Fruit fly (Drosophila melanogaster) whole organism, embryonic: ENCODE measurements around the gene erm.

Source experiments
- ATbp ChIP-seq: fragments of 200-800 bp; sonication (Bioruptor generic); optimal IDR thresholded peaks from 2 replicates; lab custom pipeline; 2017; ENCODE audit warnings: missing biosample characterization, mild to moderate bottlenecking, missing genetic modification characterization, missing genetic modification reagents
- Bgb ChIP-seq: fragments of 200-800 bp; sonication (Bioruptor generic); IDR thresholded peaks from 2 replicates; pipeline ENCODE4 v1.3.6; 2022; ENCODE audit warnings: missing biosample characterization, missing genetic modification characterization; ENCODE audit not compliant: partially characterized antibody
- CG10267 ChIP-seq: fragments of 200-800 bp; sonication (Bioruptor generic); optimal IDR thresholded peaks from 2 replicates; lab custom pipeline; 2018; ENCODE audit warnings: missing biosample characterization, mild to moderate bottlenecking, missing genetic modification characterization, moderate library complexity
- CG10366 ChIP-seq: fragments of 200-800 bp; sonication (Bioruptor generic); IDR thresholded peaks from 2 replicates; pipeline ENCODE4 v1.3.6; 2022; ENCODE audit warnings: missing biosample characterization, missing genetic modification characterization
- CG11560 ChIP-seq: fragments of 200-800 bp; sonication (Bioruptor generic); IDR thresholded peaks from 3 replicates; pipeline ENCODE4 v1.3.6; 2022; ENCODE audit warnings: missing biosample characterization, missing genetic modification characterization
- CG12104 ChIP-seq: fragments of 200-800 bp; sonication (Bioruptor generic); optimal IDR thresholded peaks from 3 replicates; lab custom pipeline; 2016; ENCODE audit warnings: missing biosample characterization, missing genetic modification characterization
- CG14667 ChIP-seq: fragments of 200-800 bp; sonication (Bioruptor generic); IDR thresholded peaks from 2 replicates; pipeline ENCODE4 v1.3.6; 2022; ENCODE audit warnings: missing biosample characterization, missing genetic modification characterization
- CG14860 ChIP-seq: fragments of 200-800 bp; sonication (Bioruptor generic); IDR thresholded peaks from 3 replicates; pipeline ENCODE4 v1.3.6; 2022; ENCODE audit warnings: missing biosample characterization, missing genetic modification characterization; ENCODE audit not compliant: partially characterized antibody
- CG1529 ChIP-seq: fragments of 200-800 bp; sonication (Bioruptor generic); optimal IDR thresholded peaks from 3 replicates; lab custom pipeline; 2018; ENCODE audit warnings: missing biosample characterization, missing genetic modification characterization
- CG17802 ChIP-seq: fragments of 200-800 bp; sonication (Bioruptor generic); optimal IDR thresholded peaks from 2 replicates; lab custom pipeline; 2018; ENCODE audit warnings: missing biosample characterization, mild to moderate bottlenecking, missing genetic modification characterization, moderate library complexity
- CG18599 ChIP-seq: fragments of 200-800 bp; sonication (Bioruptor generic); optimal IDR thresholded peaks from 3 replicates; lab custom pipeline; 2017; ENCODE audit warnings: missing biosample characterization, missing genetic modification characterization, mild to moderate bottlenecking, moderate library complexity, missing genetic modification reagents
- CG32532 ChIP-seq: fragments of 200-800 bp; sonication (Bioruptor generic); IDR thresholded peaks from 2 replicates; pipeline ENCODE4 v1.3.6; 2022; ENCODE audit warnings: missing biosample characterization, missing genetic modification characterization
- CG34224 ChIP-seq: fragments of 200-800 bp; sonication (Bioruptor generic); IDR thresholded peaks from 3 replicates; pipeline ENCODE4 v1.3.6; 2022; ENCODE audit warnings: missing biosample characterization, missing genetic modification characterization; ENCODE audit not compliant: partially characterized antibody
- CG3847 ChIP-seq: fragments of 200-800 bp; sonication (Bioruptor generic); IDR thresholded peaks from 2 replicates; pipeline ENCODE4 v1.3.6; 2022; ENCODE audit warnings: missing biosample characterization, missing genetic modification characterization
- CG5245 ChIP-seq: fragments of 200-800 bp; sonication (Bioruptor generic); optimal IDR thresholded peaks from 3 replicates; lab custom pipeline; 2016; ENCODE audit warnings: missing biosample characterization, missing genetic modification characterization
- CG5953 ChIP-seq: fragments of 200-800 bp; sonication (Bioruptor generic); IDR thresholded peaks from 2 replicates; pipeline ENCODE4 v1.3.6; 2022; ENCODE audit warnings: missing biosample characterization, missing genetic modification characterization
- CG7745 ChIP-seq: fragments of 200-800 bp; sonication (Bioruptor generic); optimal IDR thresholded peaks from 2 replicates; lab custom pipeline; 2018; ENCODE audit warnings: missing biosample characterization, mild to moderate bottlenecking, missing genetic modification characterization, moderate library complexity
- Ets65A ChIP-seq: fragments of 200-800 bp; sonication (Bioruptor generic); peaks from one replicate; lab custom pipeline; 2016; ENCODE audit warnings: missing biosample characterization, missing genetic modification characterization
- Ets97D ChIP-seq: fragments of 200-800 bp; sonication (Bioruptor generic); optimal IDR thresholded peaks from 3 replicates; lab custom pipeline; 2016; ENCODE audit warnings: missing biosample characterization, missing genetic modification characterization
- H2.0 ChIP-seq: fragments of 200-800 bp; sonication (Bioruptor generic); IDR thresholded peaks from 2 replicates; pipeline ENCODE4 v1.3.6; 2022; ENCODE audit warnings: missing biosample characterization, missing genetic modification characterization
- Hsf ChIP-seq: fragments of 200-800 bp; sonication (Bioruptor generic); optimal IDR thresholded peaks from 3 replicates; lab custom pipeline; 2016; ENCODE audit warnings: missing biosample characterization, missing genetic modification characterization
- Lpt ChIP-seq: fragments of >200 bp; optimal IDR thresholded peaks from 2 replicates; lab custom pipeline; 2018; ENCODE audit warnings: missing biosample characterization, missing genetic modification characterization
- MBD-R2 ChIP-seq: fragments of 200-800 bp; sonication (Bioruptor generic); IDR thresholded peaks from 2 replicates; pipeline ENCODE4 v1.3.6; 2022; ENCODE audit warnings: missing biosample characterization, missing genetic modification characterization
- Med ChIP-seq: fragments of 200-800 bp; sonication (Bioruptor generic); peaks from one replicate; lab custom pipeline; 2016; ENCODE audit warnings: missing biosample characterization, missing genetic modification characterization, mild to moderate bottlenecking, inconsistent platforms, moderate library complexity
- Opbp ChIP-seq: fragments of 200-800 bp; sonication (Bioruptor generic); IDR thresholded peaks from 3 replicates; pipeline ENCODE4 v1.3.6; 2022; ENCODE audit warnings: missing biosample characterization, missing genetic modification characterization; ENCODE audit not compliant: partially characterized antibody
- Sin3A ChIP-seq: fragments of >200 bp; optimal IDR thresholded peaks from 2 replicates; lab custom pipeline; 2018
- Sry-δ ChIP-seq: fragments of 200-800 bp; sonication (Bioruptor generic); optimal IDR thresholded peaks from 2 replicates; lab custom pipeline; 2016; ENCODE audit warnings: missing biosample characterization, missing genetic modification characterization
- YL-1 ChIP-seq: fragments of 200-800 bp; sonication (Bioruptor generic); optimal IDR thresholded peaks from 3 replicates; lab custom pipeline; 2017; ENCODE audit warnings: missing biosample characterization, mild to moderate bottlenecking, missing genetic modification characterization
- ara ChIP-seq: fragments of 200-800 bp; sonication (Bioruptor generic); IDR thresholded peaks from 2 replicates; pipeline ENCODE4 v1.3.6; 2022; ENCODE audit warnings: missing biosample characterization, missing genetic modification characterization
- bbx ChIP-seq: fragments of 200-800 bp; sonication (Bioruptor generic); IDR thresholded peaks from 2 replicates; pipeline ENCODE4 v1.3.6; 2022; ENCODE audit warnings: missing biosample characterization, missing genetic modification characterization; ENCODE audit not compliant: partially characterized antibody
- bcd ChIP-seq: fragments of 200-800 bp; sonication (Bioruptor generic); optimal IDR thresholded peaks from 2 replicates; lab custom pipeline; 2017; ENCODE audit warnings: missing biosample characterization, mild to moderate bottlenecking, missing genetic modification characterization
- crol ChIP-seq: fragments of 200-800 bp; sonication (Bioruptor generic); IDR thresholded peaks from 2 replicates; pipeline ENCODE4 v1.3.6; 2022; ENCODE audit warnings: missing biosample characterization, missing genetic modification characterization
- disco-r ChIP-seq: fragments of 200-800 bp; sonication (Bioruptor generic); optimal IDR thresholded peaks from 2 replicates; lab custom pipeline; 2016; ENCODE audit warnings: missing biosample characterization, missing genetic modification characterization
- en ChIP-seq: fragments of 200-800 bp; sonication (Bioruptor generic); optimal IDR thresholded peaks from 2 replicates; lab custom pipeline; 2016; ENCODE audit warnings: missing biosample characterization, missing genetic modification characterization
- fu2 ChIP-seq: fragments of 200-800 bp; sonication (Bioruptor generic); optimal IDR thresholded peaks from 2 replicates; lab custom pipeline; 2016; ENCODE audit warnings: missing biosample characterization, missing genetic modification characterization
- insv ChIP-seq, 2 experiments: fragments of 200-800 bp; sonication (Bioruptor generic); optimal IDR thresholded peaks; 3 replicates each; lab custom pipeline; 2016 to 2018; ENCODE audit warnings: missing biosample characterization in 2 of 2, missing genetic modification characterization in 2 of 2
- jing ChIP-seq: fragments of 200-800 bp; sonication (Bioruptor generic); optimal IDR thresholded peaks from 2 replicates; lab custom pipeline; 2018; ENCODE audit warnings: missing biosample characterization, mild to moderate bottlenecking, missing genetic modification characterization
- ken ChIP-seq: fragments of 200-800 bp; sonication (Bioruptor generic); IDR thresholded peaks from 3 replicates; pipeline ENCODE4 v1.3.6; 2022; ENCODE audit warnings: missing biosample characterization, missing genetic modification characterization
- lilli ChIP-seq: fragments of 200-800 bp; sonication (Bioruptor generic); optimal IDR thresholded peaks from 3 replicates; lab custom pipeline; 2016; ENCODE audit warnings: missing biosample characterization, missing genetic modification characterization
- nmo ChIP-seq: fragments of 200-800 bp; sonication (Bioruptor generic); optimal IDR thresholded peaks from 2 replicates; lab custom pipeline; 2018; ENCODE audit warnings: missing biosample characterization, mild to moderate bottlenecking, missing genetic modification characterization, moderate library complexity
- odd ChIP-seq: fragments of 200-800 bp; sonication (Bioruptor generic); optimal IDR thresholded peaks from 2 replicates; lab custom pipeline; 2017; ENCODE audit warnings: missing biosample characterization, mild to moderate bottlenecking, missing genetic modification characterization
- otp ChIP-seq: fragments of 200-800 bp; sonication (Bioruptor generic); IDR thresholded peaks from 3 replicates; pipeline ENCODE4, ENCODE4 v1.3.6; 2022; ENCODE audit warnings: missing biosample characterization, missing genetic modification characterization
- pfk ChIP-seq: fragments of 200-800 bp; sonication (Bioruptor generic); optimal IDR thresholded peaks from 2 replicates; lab custom pipeline; 2018; ENCODE audit warnings: missing biosample characterization, mild to moderate bottlenecking, missing genetic modification characterization, moderate library complexity
- pho ChIP-seq: fragments of 200-800 bp; sonication (Bioruptor generic); optimal IDR thresholded peaks from 2 replicates; lab custom pipeline; 2016; ENCODE audit warnings: missing biosample characterization, missing genetic modification characterization
- rib ChIP-seq: fragments of 200-800 bp; sonication (Bioruptor generic); IDR thresholded peaks from 2 replicates; pipeline ENCODE4 v1.3.6; 2022; ENCODE audit warnings: missing biosample characterization, missing genetic modification characterization
- sc ChIP-seq, 3 experiments: fragments of >200 bp in 2 of 3; fragments of 200-800 bp in 1 of 3; sonication (Bioruptor generic) in 1 of 3; optimal IDR thresholded peaks; 2 replicates in 2 of 3; 3 replicates in 1 of 3; lab custom pipeline; 2017; ENCODE audit warnings: mild to moderate bottlenecking in 1 of 3, missing biosample characterization in 1 of 3, missing genetic modification characterization in 1 of 3, missing genetic modification reagents in 1 of 3
- slp2 ChIP-seq: fragments of 200-800 bp; sonication (Bioruptor generic); optimal IDR thresholded peaks from 2 replicates; lab custom pipeline; 2016; ENCODE audit warnings: missing biosample characterization, missing genetic modification characterization

erm gene

DNA sequence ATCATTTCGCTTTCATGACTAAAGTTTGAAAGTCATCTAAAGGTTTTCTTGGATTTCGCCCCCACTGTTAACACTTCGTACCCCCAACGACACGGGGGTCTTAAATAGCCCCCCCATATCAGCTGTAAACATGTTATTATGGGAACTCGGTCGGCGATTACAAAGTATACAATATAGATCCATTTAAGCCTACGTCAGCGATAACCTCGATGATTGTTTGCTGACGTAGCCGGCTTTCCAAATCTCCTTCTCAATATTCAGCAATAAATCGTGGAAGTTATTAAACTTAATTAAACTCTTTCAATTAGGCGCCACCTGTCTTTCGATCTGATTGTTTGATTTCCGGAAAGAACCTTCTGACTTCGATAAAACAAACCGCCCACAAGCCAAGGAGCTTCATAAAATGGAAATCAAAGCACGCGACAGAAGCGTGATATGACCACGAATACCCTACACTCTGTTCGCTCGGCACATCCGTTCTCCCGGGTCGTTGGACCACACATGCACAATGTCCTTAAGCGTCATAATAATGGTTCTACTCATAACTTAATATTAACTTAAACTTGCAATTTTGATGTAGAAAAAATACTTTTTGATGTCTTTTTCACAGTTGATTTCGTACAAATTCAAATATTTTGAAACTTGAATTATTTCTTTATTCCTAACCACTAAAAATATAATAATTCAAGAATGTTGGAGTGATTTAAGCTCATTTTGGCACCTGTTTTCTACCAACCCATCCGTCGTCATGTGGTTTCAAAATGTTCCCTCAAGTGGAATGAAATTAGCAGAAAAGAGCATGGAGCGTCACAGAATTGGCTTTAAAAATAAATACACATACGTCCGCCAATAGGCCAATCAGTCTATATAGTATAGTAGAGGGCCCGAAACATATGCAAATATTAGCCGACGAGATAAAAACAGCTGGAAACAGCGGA lies 16.4 kb upstream of the erm start (continued):
- TF ChIP-seq CG10366 (GFP tag; lab: Robert Waterston, UW) (peak; percentile 35), otp (GFP tag; lab: Robert Waterston, UW) (0 out of 3 replicates have a peak, but pooled peaks have one; percentile 49), CG3847 (GFP tag; lab: Robert Waterston, UW) (peak; percentile 64), Ets65A (GFP tag; lab: Kevin White, UChicago) (peak; percentile 72), CG5245 (GFP tag; lab: Kevin White, UChicago) (peak; percentile 36), ara (0 out of 2 replicates have a peak, but pooled peaks have one; percentile 10), Ets97D (GFP tag; lab: Kevin White, UChicago) (peak; percentile 11), CG14667 (GFP tag; lab: Robert Waterston, UW) (0 out of 2 replicates have a peak, but pooled peaks have one; percentile 19), H2.0 (GFP tag; lab: Robert Waterston, UW) (peak; percentile 58), bcd (GFP tag; lab: Kevin White, UChicago) (peak; percentile 59), fu2 (GFP tag; lab: Kevin White, UChicago) (peak; percentile 32), crol (GFP tag; lab: Robert Waterston, UW) (no peak), sc (optimal IDR thresholded peaks at IDR 0.05; lab: Kevin White, UChicago) (no peak), sc (GFP tag; optimal IDR thresholded peaks at IDR 0.05; lab: Kevin White, UChicago) (no peak), en (GFP tag; lab: Kevin White, UChicago) (peak; percentile 16), CG7745 (tag; lab: Kevin White, UChicago) (no peak), ken (GFP tag; lab: Robert Waterston, UW) (peak; percentile 31; the same call in 1 of the 3 replicates), CG17802 (tag; lab: Kevin White, UChicago) (no peak), pfk (GFP tag; lab: Kevin White, UChicago) (no peak), ATbp (GFP tag; lab: Kevin White, UChicago) (peak; percentile 2), insv (GFP tag; optimal IDR thresholded peaks at IDR 0.05; lab: Kevin White, UChicago) (no peak), slp2 (GFP tag; lab: Kevin White, UChicago) (no peak), Hsf (GFP tag; lab: Kevin White, UChicago) (peak; percentile 50), jing (no peak), nmo (peak; percentile 32), Lpt (GFP tag; lab: Kevin White, UChicago) (no peak), CG18599 (peak; percentile 63), Opbp (no peak), Med (GFP tag; lab: Kevin White, UChicago) (peak; percentile 92), YL-1 (GFP tag; lab: Kevin White, UChicago) (no peak), pho (GFP tag; lab: Kevin White, UChicago) (peak; percentile 48), odd (GFP tag; lab: Kevin White, UChicago) (no peak), bbx (GFP tag; lab: Robert Waterston, UW) (no peak), rib (GFP tag; lab: Robert Waterston, UW) (no peak; the same call in 1 of the 2 replicates)

dm6 chr2L:1981726-1982367 lies 11.7 kb upstream of the erm start, which contains the start of gene CG7289:
TSS of gene CG7289 (plus strand) at chr2L:1982217.
- TF ChIP-seq Bgb (GFP tag; lab: Robert Waterston, UW), result peak; percentile 55
- TF ChIP-seq CG12104 (GFP tag; lab: Kevin White, UChicago), result no peak
- no peak for TF ChIP-seq CG10267 (tag; lab: Kevin White, UChicago)
- 0 out of 2 replicates have a peak, but pooled peaks have one; percentile 24 for TF ChIP-seq ara
- TF ChIP-seq CG34224 (GFP tag; lab: Robert Waterston, UW), result peak; percentile 52
- peak; percentile 22; the same call in 1 of the 2 replicates for TF ChIP-seq CG32532 (GFP tag; lab: Robert Waterston, UW)
- TF ChIP-seq disco-r (GFP tag; lab: Kevin White, UChicago), result no peak
- peak; percentile 41; the same call in 1 of the 3 replicates for TF ChIP-seq CG11560 (tag; lab: Robert Waterston, UW)
- TF ChIP-seq Sry-δ (GFP tag; lab: Kevin White, UChicago), result peak; percentile 85
- TF ChIP-seq MBD-R2 (GFP tag; lab: Robert Waterston, UW), result peak; percentile 77
- TF ChIP-seq CG5953, result no peak
- no peak for TF ChIP-seq Sin3A (lab: Kevin White, UChicago)
- TF ChIP-seq CG1529, result no peak
- peak; percentile 55; the same call in 2 of the 3 replicates for TF ChIP-seq CG14860 (GFP tag; lab: Robert Waterston, UW)
- TF ChIP-seq lilli (GFP tag; lab: Kevin White, UChicago), result peak; percentile 38
